Worm (Caenorhabditis elegans) whole organism, midembryonic: Measurements from ENCODE around the gene F56D1.1.

Source experiments
- flt-1 ChIP-seq: fragments of 200-800 bp; sonication (Bioruptor generic); IDR thresholded peaks from 2 replicates; pipeline ENCODE4 v1.3.6; 2022; ENCODE audit warnings: missing genetic modification characterization, missing compliant biosample characterization
- ref-1 ChIP-seq: fragments of 200-800 bp; sonication (Bioruptor generic); conservative IDR thresholded peaks from 2 replicates; pipeline ENCODE4 v1.3.6; 2022; ENCODE audit warnings: missing genetic modification reagents, missing genetic modification characterization, missing compliant biosample characterization
- tab-1 ChIP-seq: fragments of 200-800 bp; sonication (Bioruptor generic); IDR thresholded peaks from 2 replicates; pipeline ENCODE4 v1.3.6; 2022; ENCODE audit warnings: missing genetic modification characterization, missing compliant biosample characterization

DNA sequence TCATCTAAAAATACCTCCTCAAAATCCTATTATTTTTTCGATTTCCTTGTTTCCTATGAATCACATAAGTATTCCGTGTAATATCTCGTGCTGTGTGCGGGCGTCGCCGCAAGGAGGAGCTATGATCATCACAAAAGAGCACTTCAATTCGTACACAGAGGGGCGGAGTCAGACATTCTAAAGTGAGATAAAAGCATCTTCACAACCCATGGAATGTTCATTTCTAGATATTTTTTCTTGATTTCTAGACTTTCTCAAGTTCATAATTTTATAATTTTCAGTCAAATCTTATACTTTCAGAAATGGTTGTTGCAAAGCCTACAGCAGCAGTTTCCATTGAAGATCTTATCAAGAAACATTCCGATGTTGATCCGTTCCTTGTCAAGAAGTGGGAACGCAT is 31.0 kb upstream of the F56D1.1 start, which contains the start of gene cex-1:
- TF ChIP-seq flt-1 (GFP tag; lab: Robert Waterston, UW) (no peak), ref-1 (no peak), tab-1 (GFP tag; lab: Robert Waterston, UW) (no peak)
